Fruit fly (Drosophila melanogaster) whole organism, wandering third instar larva: Measurements from ENCODE around the gene CG7542.

Experiments
- HLH106 ChIP-seq: fragments of 200-800 bp; optimal IDR thresholded peaks from 3 replicates; lab custom pipeline; 2019; ENCODE audit warnings: missing biosample characterization, mild to moderate bottlenecking, missing genetic modification characterization, moderate library complexity
- Hr78 ChIP-seq: fragments of >200 bp; optimal IDR thresholded peaks from 2 replicates; lab custom pipeline; 2017; ENCODE audit warnings: missing biosample characterization, missing genetic modification characterization
- fru ChIP-seq: fragments of 200-800 bp; sonication (Bioruptor generic); optimal IDR thresholded peaks from 3 replicates; lab custom pipeline; 2016; ENCODE audit warnings: missing biosample characterization, mild to moderate bottlenecking, missing genetic modification characterization
- h ChIP-seq: fragments of 200-800 bp; sonication (Bioruptor generic); optimal IDR thresholded peaks from 3 replicates; lab custom pipeline; 2016; ENCODE audit warnings: missing biosample characterization, mild to moderate bottlenecking, missing genetic modification characterization

dm6 chr3L:17576886-17577271, 27.3 kb downstream of the CG7542 start:
- no peak for TF ChIP-seq Hr78
- no peak for TF ChIP-seq fru (GFP tag; lab: Kevin White, UChicago)
- peak; percentile 26 for TF ChIP-seq HLH106 (tag; lab: Kevin White, UChicago)
- no peak for TF ChIP-seq h
